Fruit fly (Drosophila melanogaster): ENCODE data around the gene CG5937.

DNA sequence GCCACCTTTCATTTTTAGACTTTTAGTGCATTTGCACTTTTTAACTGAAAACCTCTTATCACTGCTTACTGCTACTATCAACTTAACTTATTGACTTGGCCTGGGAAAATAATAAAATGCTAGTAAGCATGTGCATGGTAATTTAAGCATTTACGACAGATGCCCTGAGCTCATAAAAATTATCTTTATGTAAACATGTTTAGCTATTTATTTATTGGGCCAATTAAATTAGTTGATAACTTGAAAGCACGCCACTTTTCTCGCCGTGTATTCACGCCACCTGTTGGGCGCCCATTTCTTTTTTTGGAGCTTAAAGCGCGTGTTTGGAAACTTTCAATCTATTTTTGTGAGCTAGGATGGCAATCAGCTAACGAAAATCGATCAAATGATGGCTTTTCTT lies 52.4 kb downstream of the CG5937 start:
- TF ChIP-seq CG6854 (GFP tag; optimal IDR thresholded peaks at IDR 0.05) (no peak), eg (GFP tag; IDR thresholded peaks at IDR 0.05) (no peak), OdsH (GFP tag; optimal IDR thresholded peaks at IDR 0.05) (no peak), CG11902 (GFP tag; optimal IDR thresholded peaks at IDR 0.05) (no peak), salr (GFP tag; optimal IDR thresholded peaks at IDR 0.05) (no peak), CG6808 (GFP tag; optimal IDR thresholded peaks at IDR 0.05) (no peak)

Data from whole organism, prepupa.